Worm (Caenorhabditis elegans) whole organism, L4 larva: ENCODE data around the gene cox-6A.

Experiments
- F10B5.3 ChIP-seq: sonication (generic microtip); optimal IDR thresholded peaks from 2 replicates; lab custom pipeline; 2016; ENCODE audit warnings: mild to moderate bottlenecking, missing genetic modification characterization, missing compliant biosample characterization
- F37D6.2 ChIP-seq: sonication (generic microtip); optimal IDR thresholded peaks from 2 replicates; lab custom pipeline; 2016; ENCODE audit warnings: mild to moderate bottlenecking, missing genetic modification characterization, missing compliant biosample characterization
- Y48G9A.11 ChIP-seq: fragments of 200-800 bp; sonication (Bioruptor generic); IDR thresholded peaks from 2 replicates; pipeline ENCODE4 v1.3.6; 2022; ENCODE audit warnings: missing genetic modification reagents, missing genetic modification characterization, missing compliant biosample characterization
- Y75B8A.6 ChIP-seq: fragments of 200-800 bp; sonication (Bioruptor generic); IDR thresholded peaks from 2 replicates; pipeline ENCODE4 v1.3.6; 2022; ENCODE audit warnings: missing genetic modification reagents, missing genetic modification characterization, missing compliant biosample characterization
- ZK337.2 ChIP-seq: fragments of 200-800 bp; sonication (Bioruptor generic); IDR thresholded peaks from 2 replicates; pipeline ENCODE4 v1.3.6; 2022; ENCODE audit warnings: missing genetic modification reagents, missing genetic modification characterization, missing compliant biosample characterization
- aha-1 ChIP-seq: fragments of 150-350 bp; peaks from one replicate; lab custom pipeline; 2014; ENCODE audit warnings: missing biosample characterization, missing genetic modification characterization
- aly-2 ChIP-seq: sonication (generic microtip); optimal IDR thresholded peaks from 2 replicates; lab custom pipeline; 2018; ENCODE audit warnings: missing biosample characterization, missing genetic modification characterization
- ceh-28 ChIP-seq: fragments of 150-350 bp; optimal IDR thresholded peaks from 2 replicates; lab custom pipeline; 2014; ENCODE audit warnings: missing biosample characterization, missing genetic modification reagents, missing genetic modification characterization
- ceh-44 ChIP-seq: fragments of 200-800 bp; sonication (Bioruptor generic); IDR thresholded peaks from 2 replicates; pipeline ENCODE4 v1.3.6; 2022; ENCODE audit warnings: missing genetic modification reagents, missing genetic modification characterization, missing compliant biosample characterization
- ceh-82 ChIP-seq: sonication (generic microtip); optimal IDR thresholded peaks from 2 replicates; lab custom pipeline; 2017; ENCODE audit warnings: missing biosample characterization, missing genetic modification characterization
- ces-1 ChIP-seq: fragments of 150-350 bp; sonication (generic microtip); optimal IDR thresholded peaks from 4 replicates; lab custom pipeline; 2014; ENCODE audit warnings: missing biosample characterization, missing genetic modification reagents, missing genetic modification characterization
- cey-2 ChIP-seq: sonication (generic microtip); optimal IDR thresholded peaks from 3 replicates; lab custom pipeline; 2017; ENCODE audit warnings: missing genetic modification characterization, mild to moderate bottlenecking, missing compliant biosample characterization, antibody characterized with exemption, borderline replicate concordance; ENCODE audit not compliant: insufficient read depth
- ctbp-1 ChIP-seq: fragments of 200-800 bp; sonication (Bioruptor generic); IDR thresholded peaks from 2 replicates; pipeline ENCODE4 v1.3.6; 2022; ENCODE audit warnings: missing genetic modification reagents, missing genetic modification characterization, missing compliant biosample characterization
- dmd-6 ChIP-seq: fragments of 200-800 bp; sonication (Bioruptor generic); IDR thresholded peaks from 2 replicates; pipeline ENCODE4 v1.3.6; 2022; ENCODE audit warnings: missing genetic modification reagents, missing genetic modification characterization, missing compliant biosample characterization
- dpl-1 ChIP-seq: fragments of 150-350 bp; optimal IDR thresholded peaks from 2 replicates; lab custom pipeline; 2014; ENCODE audit warnings: missing biosample characterization, missing genetic modification reagents, missing genetic modification characterization
- duxl-1 ChIP-seq: sonication (generic microtip); optimal IDR thresholded peaks from 2 replicates; lab custom pipeline; 2016; ENCODE audit warnings: mild to moderate bottlenecking, missing genetic modification characterization, moderate library complexity, missing compliant biosample characterization; ENCODE audit not compliant: poor library complexity
- egl-27 ChIP-seq: sonication (generic microtip); optimal IDR thresholded peaks from 3 replicates; lab custom pipeline; 2017; ENCODE audit warnings: missing biosample characterization, missing genetic modification reagents, missing genetic modification characterization
- gei-8 ChIP-seq: fragments of 200-800 bp; sonication (Bioruptor generic); optimal IDR thresholded peaks from 2 replicates; lab custom pipeline; 2018; ENCODE audit warnings: mild to moderate bottlenecking, missing genetic modification characterization, missing compliant biosample characterization
- jun-1 ChIP-seq: fragments of 150-350 bp; optimal IDR thresholded peaks from 2 replicates; lab custom pipeline; 2014; ENCODE audit warnings: missing biosample characterization, missing genetic modification reagents, missing genetic modification characterization
- lim-7 ChIP-seq: fragments of 200-800 bp; sonication (Bioruptor generic); IDR thresholded peaks from 2 replicates; pipeline ENCODE4 v1.3.6; 2022; ENCODE audit warnings: missing genetic modification characterization, missing compliant biosample characterization
- lin-1 ChIP-seq: fragments of 200-800 bp; sonication (Bioruptor generic); IDR thresholded peaks from 2 replicates; pipeline ENCODE4 v1.3.6; 2022; ENCODE audit warnings: missing genetic modification reagents, missing genetic modification characterization, missing compliant biosample characterization
- lin-13 ChIP-seq: fragments of 150-350 bp; optimal IDR thresholded peaks from 2 replicates; lab custom pipeline; 2014; ENCODE audit warnings: missing biosample characterization, missing genetic modification reagents, missing genetic modification characterization
- lin-15B ChIP-seq: fragments of 150-350 bp; sonication (generic microtip); optimal IDR thresholded peaks from 3 replicates; lab custom pipeline; 2014; ENCODE audit warnings: missing biosample characterization, missing genetic modification characterization
- lin-29 ChIP-seq: fragments of 200-800 bp; sonication (Bioruptor generic); IDR thresholded peaks from 2 replicates; pipeline ENCODE4 v1.3.6; 2022; ENCODE audit warnings: missing genetic modification reagents, missing genetic modification characterization, missing compliant biosample characterization
- madf-5 ChIP-seq, 2 experiments: fragments of 200-800 bp; sonication (Bioruptor generic); IDR thresholded peaks; 2 replicates each; pipeline ENCODE4 v1.3.6; 2022; ENCODE audit warnings: missing compliant biosample characterization in 2 of 2, missing genetic modification characterization in 2 of 2
- madf-9 ChIP-seq: fragments of 200-800 bp; sonication (Bioruptor generic); conservative IDR thresholded peaks from 2 replicates; pipeline ENCODE4 v1.3.6; 2022; ENCODE audit warnings: missing genetic modification reagents, missing genetic modification characterization, missing compliant biosample characterization
- mdl-1 ChIP-seq, 2 experiments: fragments of 150-350 bp in 1 of 2; sonication (generic microtip) in 1 of 2; optimal IDR thresholded peaks; 2 replicates each; lab custom pipeline; 2014 to 2017; ENCODE audit warnings: missing biosample characterization in 2 of 2, missing genetic modification characterization in 2 of 2
- mep-1 ChIP-seq: fragments of 150-350 bp; sonication (generic microtip); optimal IDR thresholded peaks from 3 replicates; lab custom pipeline; 2014; ENCODE audit warnings: missing biosample characterization, missing genetic modification characterization
- mxl-2 ChIP-seq: fragments of 200-800 bp; sonication (Bioruptor generic); conservative IDR thresholded peaks from 2 replicates; pipeline ENCODE4 v1.3.6; 2022; ENCODE audit warnings: missing genetic modification reagents, missing genetic modification characterization, missing compliant biosample characterization
- nhr-102 ChIP-seq: sonication (generic microtip); optimal IDR thresholded peaks from 2 replicates; lab custom pipeline; 2016; ENCODE audit warnings: mild to moderate bottlenecking, missing genetic modification characterization, moderate library complexity, missing compliant biosample characterization
- nhr-11 ChIP-seq: fragments of 150-350 bp; optimal IDR thresholded peaks from 2 replicates; lab custom pipeline; 2014; ENCODE audit warnings: missing biosample characterization, missing genetic modification characterization
- nhr-25 ChIP-seq: sonication (generic microtip); optimal IDR thresholded peaks from 2 replicates; lab custom pipeline; 2017; ENCODE audit warnings: missing genetic modification characterization, mild to moderate bottlenecking, missing compliant biosample characterization, antibody characterized with exemption, moderate library complexity, borderline replicate concordance; ENCODE audit not compliant: insufficient read depth
- nhr-28 ChIP-seq: fragments of 150-350 bp; optimal IDR thresholded peaks from 2 replicates; lab custom pipeline; 2014; ENCODE audit warnings: missing biosample characterization, missing genetic modification characterization
- nhr-42 ChIP-seq: fragments of 200-800 bp; sonication (Bioruptor generic); IDR thresholded peaks from 2 replicates; pipeline ENCODE4 v1.3.6; 2022; ENCODE audit warnings: missing genetic modification characterization, missing compliant biosample characterization
- nhr-6 ChIP-seq: fragments of 150-350 bp; optimal IDR thresholded peaks from 2 replicates; lab custom pipeline; 2014; ENCODE audit warnings: missing biosample characterization, missing genetic modification characterization
- nhr-76 ChIP-seq: fragments of 150-350 bp; optimal IDR thresholded peaks from 2 replicates; lab custom pipeline; 2014; ENCODE audit warnings: missing biosample characterization, missing genetic modification characterization
- php-3 ChIP-seq: fragments of 200-800 bp; sonication (Bioruptor generic); IDR thresholded peaks from 2 replicates; pipeline ENCODE4 v1.3.6; 2022; ENCODE audit warnings: missing genetic modification reagents, missing genetic modification characterization, missing compliant biosample characterization
- set-16 ChIP-seq: fragments of 200-800 bp; sonication (Bioruptor generic); IDR thresholded peaks from 2 replicates; pipeline ENCODE4 v1.3.6; 2022; ENCODE audit warnings: missing genetic modification reagents, missing genetic modification characterization, missing compliant biosample characterization
- skn-1 ChIP-seq: fragments of 150-350 bp; optimal IDR thresholded peaks from 2 replicates; lab custom pipeline; 2014; ENCODE audit warnings: missing biosample characterization, missing genetic modification characterization
- snpc-1.2 ChIP-seq: fragments of 200-800 bp; sonication (Bioruptor generic); IDR thresholded peaks from 2 replicates; pipeline ENCODE4 v1.3.6; 2022; ENCODE audit warnings: missing genetic modification reagents, missing genetic modification characterization, missing compliant biosample characterization
- snpc-4 ChIP-seq: fragments of 150-350 bp; optimal IDR thresholded peaks from 2 replicates; lab custom pipeline; 2014; ENCODE audit warnings: missing biosample characterization, missing genetic modification characterization
- spr-3 ChIP-seq: fragments of 200-800 bp; sonication (Bioruptor generic); optimal IDR thresholded peaks from 2 replicates; lab custom pipeline; 2018; ENCODE audit warnings: mild to moderate bottlenecking, missing genetic modification characterization, missing compliant biosample characterization
- unc-130 ChIP-seq: sonication (generic microtip); optimal IDR thresholded peaks from 2 replicates; lab custom pipeline; 2016; ENCODE audit warnings: missing genetic modification reagents, missing genetic modification characterization, missing compliant biosample characterization
- unc-39 ChIP-seq: sonication (generic microtip); optimal IDR thresholded peaks from 2 replicates; lab custom pipeline; 2017; ENCODE audit warnings: missing biosample characterization, missing genetic modification characterization
- vab-7 ChIP-seq: fragments of 200-800 bp; sonication (Bioruptor generic); IDR thresholded peaks from 2 replicates; pipeline ENCODE4 v1.3.6; 2022; ENCODE audit warnings: missing genetic modification reagents, missing genetic modification characterization, missing compliant biosample characterization
- zip-11 ChIP-seq: fragments of 200-800 bp; sonication (Bioruptor generic); IDR thresholded peaks from 2 replicates; pipeline ENCODE4 v1.3.6; 2022; ENCODE audit warnings: missing genetic modification characterization, missing compliant biosample characterization
- zip-2 ChIP-seq: fragments of 150-350 bp; optimal IDR thresholded peaks from 2 replicates; lab custom pipeline; 2014; ENCODE audit warnings: missing biosample characterization, missing genetic modification characterization
- ztf-11 ChIP-seq: fragments of 150-350 bp; optimal IDR thresholded peaks from 2 replicates; lab custom pipeline; 2014; ENCODE audit warnings: missing biosample characterization, missing genetic modification characterization
- ztf-7 ChIP-seq: fragments of 150-350 bp; optimal IDR thresholded peaks from 2 replicates; lab custom pipeline; 2014; ENCODE audit warnings: missing biosample characterization, missing genetic modification characterization

cox-6A gene

DNA sequence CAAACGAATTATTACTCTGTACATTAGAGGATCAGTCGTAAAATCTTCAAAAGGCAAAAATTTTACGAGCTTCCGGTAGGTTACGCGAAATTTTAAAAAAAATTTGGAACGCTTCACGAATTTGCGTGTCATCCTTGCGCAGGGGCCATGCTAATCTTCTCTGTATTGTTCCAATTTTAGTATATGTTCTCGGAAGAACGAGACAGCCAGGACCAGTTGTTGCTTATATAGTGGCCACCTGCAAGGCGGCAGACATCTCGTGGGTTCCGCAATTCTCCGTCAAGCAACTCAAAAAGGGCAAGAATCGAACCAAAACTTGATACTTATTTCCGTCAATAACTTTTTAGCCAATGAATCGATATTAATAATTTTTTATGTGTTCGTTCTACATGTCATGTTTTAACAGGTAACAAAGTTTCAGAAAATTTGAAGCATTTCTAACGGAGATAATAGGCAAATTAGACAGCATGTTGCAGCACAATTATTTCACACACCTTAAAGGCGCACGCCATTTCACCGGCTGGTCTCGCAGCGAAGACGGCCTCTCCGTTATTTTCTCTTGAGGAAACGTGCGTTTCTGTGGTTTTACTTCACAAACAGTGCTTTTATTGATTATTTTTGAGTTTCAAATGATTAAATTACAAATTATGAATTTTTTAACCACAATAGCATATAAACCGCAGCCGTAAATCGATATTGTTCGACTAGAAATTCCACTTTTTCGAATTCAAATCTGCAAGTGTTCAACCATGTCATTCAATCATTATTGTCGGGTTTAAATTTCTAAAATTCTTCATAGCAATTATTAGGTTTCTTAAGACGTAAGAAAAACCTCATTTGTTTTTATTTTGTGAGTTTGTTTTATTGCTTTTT lies 588 bp upstream of the cox-6A start (continued):
- TF ChIP-seq lin-29 (GFP tag; lab: Robert Waterston, UW) (peak; percentile 49; the same call in 1 of the 2 replicates), ceh-44 (GFP tag; lab: Robert Waterston, UW) (peak; percentile 81), ceh-82 (no peak), mep-1 (tag; lab: Kevin White, UChicago) (peak; percentile 86), Y48G9A.11 (GFP tag; lab: Robert Waterston, UW) (peak; percentile 87), mdl-1 (tag; optimal IDR thresholded peaks at IDR 0.05; lab: Kevin White, UChicago) (peak in 1 of 2 experiments; percentile 5), Y75B8A.6 (GFP tag; lab: Robert Waterston, UW) (peak; percentile 94), duxl-1 (tag; lab: Kevin White, UChicago) (peak; percentile 87), ZK337.2 (GFP tag; lab: Robert Waterston, UW) (peak; percentile 68), nhr-76 (no peak), vab-7 (GFP tag; lab: Robert Waterston, UW) (peak; percentile 82), lim-7 (GFP tag; lab: Robert Waterston, UW) (peak; percentile 83), nhr-6 (tag; lab: Kevin White, UChicago) (peak; percentile 46), unc-39 (tag; lab: Kevin White, UChicago) (no peak), nhr-102 (tag; lab: Kevin White, UChicago) (peak; percentile 94), aha-1 (tag; lab: Kevin White, UChicago) (peak; percentile 94), gei-8 (GFP tag; lab: Kevin White, UChicago) (peak; percentile 90), ces-1 (GFP tag; lab: Kevin White, UChicago) (no peak), set-16 (GFP tag; lab: Robert Waterston, UW) (peak; percentile 42; the same call in 1 of the 2 replicates), dmd-6 (GFP tag; lab: Robert Waterston, UW) (peak; percentile 67), nhr-28 (tag; lab: Kevin White, UChicago) (peak; percentile 70), ztf-7 (tag; lab: Kevin White, UChicago) (peak; percentile 85), aly-2 (tag; lab: Kevin White, UChicago) (no peak), madf-5 (GFP tag; IDR thresholded peaks at IDR 0.05; lab: Robert Waterston, UW) (peak in 1 of 2 experiments; percentile 85; a peak in 2 of 4 replicates), ztf-11 (no peak), dpl-1 (peak; percentile 47), cey-2 (tag; lab: Kevin White, UChicago) (no peak), lin-13 (GFP tag; lab: Kevin White, UChicago) (peak; percentile 60), snpc-1.2 (peak; percentile 86), unc-130 (GFP tag; lab: Kevin White, UChicago) (peak; percentile 46), nhr-11 (tag; lab: Kevin White, UChicago) (no peak), egl-27 (tag; lab: Kevin White, UChicago) (no peak), lin-15B (tag; lab: Kevin White, UChicago) (no peak), lin-1 (GFP tag; lab: Robert Waterston, UW) (peak; percentile 73; the same call in 1 of the 2 replicates), jun-1 (tag; lab: Kevin White, UChicago) (peak; percentile 38), mxl-2 (GFP tag; lab: Robert Waterston, UW) (0 out of 2 replicates have a peak, but pooled peaks have one; percentile 58), zip-2 (tag; lab: Kevin White, UChicago) (peak; percentile 30), F37D6.2 (tag; lab: Kevin White, UChicago) (peak; percentile 75), spr-3 (GFP tag; lab: Kevin White, UChicago) (peak; percentile 73), nhr-25 (tag; lab: Kevin White, UChicago) (peak; percentile 61), F10B5.3 (tag; lab: Kevin White, UChicago) (peak; percentile 83), skn-1 (no peak), zip-11 (GFP tag; lab: Robert Waterston, UW) (0 out of 2 replicates have a peak, but pooled peaks have one; percentile 28), ctbp-1 (peak; percentile 90), ceh-28 (no peak), madf-9 (GFP tag; lab: Robert Waterston, UW) (peak; percentile 84), snpc-4 (tag; lab: Kevin White, UChicago) (peak; percentile 96), nhr-42 (GFP tag; lab: Robert Waterston, UW) (peak; percentile 93), php-3 (GFP tag; lab: Robert Waterston, UW) (peak; percentile 74; the same call in 1 of the 2 replicates)
